Fruit fly (Drosophila melanogaster) whole organism, embryonic: ENCODE measurements around the gene SLC22A.
A peak's percentile ranks its signal among the peaks of the same experiment; 100 is the strongest.

Source experiments
- Ada2b ChIP-seq: fragments of 200-800 bp; sonication (Bioruptor generic); IDR thresholded peaks from 2 replicates; pipeline ENCODE4 v1.3.6; 2022; ENCODE audit warnings: missing biosample characterization, missing genetic modification characterization
- Adf1 ChIP-seq: fragments of 200-800 bp; sonication (Bioruptor generic); IDR thresholded peaks from 2 replicates; pipeline ENCODE4 v1.3.6; 2022; ENCODE audit warnings: missing biosample characterization, missing genetic modification characterization
- Awh ChIP-seq: fragments of 200-800 bp; sonication (Bioruptor generic); IDR thresholded peaks from 2 replicates; pipeline ENCODE4, ENCODE4 v1.3.6; 2022; ENCODE audit warnings: missing biosample characterization, missing genetic modification characterization
- CG11560 ChIP-seq: fragments of 200-800 bp; sonication (Bioruptor generic); IDR thresholded peaks from 3 replicates; pipeline ENCODE4 v1.3.6; 2022; ENCODE audit warnings: missing biosample characterization, missing genetic modification characterization
- CG12769 ChIP-seq: fragments of 200-800 bp; sonication (Bioruptor generic); optimal IDR thresholded peaks from 2 replicates; lab custom pipeline; 2019; ENCODE audit warnings: missing biosample characterization, mild to moderate bottlenecking, missing genetic modification characterization, moderate library complexity
- CG13296 ChIP-seq: fragments of 200-800 bp; sonication (Bioruptor generic); optimal IDR thresholded peaks from 3 replicates; lab custom pipeline; 2018; ENCODE audit warnings: missing biosample characterization, mild to moderate bottlenecking, missing genetic modification characterization
- CG13424 ChIP-seq: fragments of 200-800 bp; sonication (Bioruptor generic); optimal IDR thresholded peaks from 2 replicates; lab custom pipeline; 2019; ENCODE audit warnings: missing biosample characterization, mild to moderate bottlenecking, missing genetic modification characterization, moderate library complexity
- CG13624 ChIP-seq: fragments of 200-800 bp; sonication (Bioruptor generic); optimal IDR thresholded peaks from 2 replicates; lab custom pipeline; 2016; ENCODE audit warnings: missing biosample characterization, missing genetic modification characterization
- CG14441 ChIP-seq: fragments of 200-800 bp; sonication (Bioruptor generic); IDR thresholded peaks from 2 replicates; pipeline ENCODE4 v1.3.6; 2022; ENCODE audit warnings: missing biosample characterization, missing genetic modification characterization
- CG17612 ChIP-seq: fragments of 200-800 bp; sonication (Bioruptor generic); IDR thresholded peaks from 2 replicates; pipeline ENCODE4 v1.3.6; 2022; ENCODE audit warnings: missing biosample characterization, missing genetic modification characterization
- CG1792 ChIP-seq: fragments of 200-800 bp; sonication (Bioruptor generic); optimal IDR thresholded peaks from 2 replicates; lab custom pipeline; 2016; ENCODE audit warnings: missing biosample characterization, missing genetic modification characterization
- CG2120 ChIP-seq: fragments of 200-800 bp; sonication (Bioruptor generic); optimal IDR thresholded peaks from 3 replicates; lab custom pipeline; 2016; ENCODE audit warnings: missing biosample characterization, missing genetic modification characterization
- CG2889 ChIP-seq: fragments of 200-800 bp; sonication (Bioruptor generic); IDR thresholded peaks from 3 replicates; pipeline ENCODE4 v1.3.6; 2022; ENCODE audit warnings: missing biosample characterization, missing genetic modification characterization
- CG32767 ChIP-seq: fragments of 200-800 bp; sonication (Bioruptor generic); IDR thresholded peaks from 2 replicates; pipeline ENCODE4 v1.3.6; 2022; ENCODE audit warnings: missing biosample characterization, missing genetic modification characterization
- CG3847 ChIP-seq: fragments of 200-800 bp; sonication (Bioruptor generic); IDR thresholded peaks from 2 replicates; pipeline ENCODE4 v1.3.6; 2022; ENCODE audit warnings: missing biosample characterization, missing genetic modification characterization
- CG6175 ChIP-seq: fragments of 200-800 bp; sonication (Bioruptor generic); IDR thresholded peaks from 3 replicates; pipeline ENCODE4 v1.3.6; 2022; ENCODE audit warnings: missing biosample characterization, missing genetic modification characterization
- CG6689 ChIP-seq: fragments of 200-800 bp; sonication (Bioruptor generic); IDR thresholded peaks from 2 replicates; pipeline ENCODE4 v1.3.6; 2022; ENCODE audit warnings: missing biosample characterization, missing genetic modification characterization
- CG6854 ChIP-seq: fragments of 200-800 bp; sonication (Bioruptor generic); optimal IDR thresholded peaks from 3 replicates; lab custom pipeline; 2017; ENCODE audit warnings: missing biosample characterization, mild to moderate bottlenecking, missing genetic modification characterization
- CG8924 ChIP-seq: fragments of 200-800 bp; optimal IDR thresholded peaks from 3 replicates; lab custom pipeline; 2019; ENCODE audit warnings: missing biosample characterization, mild to moderate bottlenecking, missing genetic modification characterization, moderate library complexity
- CHES-1-like ChIP-seq: fragments of 200-800 bp; sonication (Bioruptor generic); optimal IDR thresholded peaks from 2 replicates; lab custom pipeline; 2016; ENCODE audit warnings: missing biosample characterization, missing genetic modification characterization
- Chrac-16 ChIP-seq: fragments of 200-800 bp; sonication (Bioruptor generic); optimal IDR thresholded peaks from 3 replicates; lab custom pipeline; 2016; ENCODE audit warnings: missing biosample characterization, missing genetic modification characterization
- Deaf1 ChIP-seq: fragments of 200-800 bp; optimal IDR thresholded peaks from 3 replicates; lab custom pipeline; 2019; ENCODE audit warnings: missing biosample characterization, mild to moderate bottlenecking, missing genetic modification characterization, moderate library complexity
- Ets65A ChIP-seq: fragments of 200-800 bp; sonication (Bioruptor generic); peaks from one replicate; lab custom pipeline; 2016; ENCODE audit warnings: missing biosample characterization, missing genetic modification characterization
- GATAe ChIP-seq: fragments of 200-800 bp; sonication (Bioruptor generic); conservative IDR thresholded peaks from 2 replicates; pipeline ENCODE4 v1.3.6; 2022; ENCODE audit warnings: missing biosample characterization, missing genetic modification characterization
- HmgZ ChIP-seq: fragments of 200-800 bp; sonication (Bioruptor generic); optimal IDR thresholded peaks from 2 replicates; lab custom pipeline; 2018; ENCODE audit warnings: missing biosample characterization, mild to moderate bottlenecking, missing genetic modification characterization
- Hr78 ChIP-seq, 2 experiments: fragments of 200-800 bp in 1 of 2; fragments of >200 bp in 1 of 2; sonication (Bioruptor generic) in 1 of 2; optimal IDR thresholded peaks; 2 replicates each; lab custom pipeline; 2017 to 2019; ENCODE audit warnings: missing biosample characterization in 2 of 2, missing genetic modification characterization in 2 of 2, mild to moderate bottlenecking in 1 of 2, moderate library complexity in 1 of 2
- Med ChIP-seq: fragments of 200-800 bp; sonication (Bioruptor generic); peaks from one replicate; lab custom pipeline; 2016; ENCODE audit warnings: missing biosample characterization, missing genetic modification characterization, mild to moderate bottlenecking, inconsistent platforms, moderate library complexity
- Mes4 ChIP-seq: fragments of 200-800 bp; sonication (Bioruptor generic); optimal IDR thresholded peaks from 2 replicates; lab custom pipeline; 2016; ENCODE audit warnings: missing biosample characterization, missing genetic modification characterization
- Nf-YB ChIP-seq: fragments of 200-800 bp; sonication (Bioruptor generic); optimal IDR thresholded peaks from 3 replicates; lab custom pipeline; 2019; ENCODE audit warnings: missing biosample characterization, mild to moderate bottlenecking, missing genetic modification characterization, moderate library complexity
- Pdp1 ChIP-seq, 2 experiments: fragments of 200-800 bp; sonication (Bioruptor generic); optimal IDR thresholded peaks; 3 replicates each; lab custom pipeline; 2016; ENCODE audit warnings: missing biosample characterization in 2 of 2, missing genetic modification characterization in 2 of 2, mild to moderate bottlenecking in 1 of 2, moderate library complexity in 1 of 2
- Sin3A ChIP-seq: fragments of >200 bp; optimal IDR thresholded peaks from 2 replicates; lab custom pipeline; 2018
- Trl ChIP-seq, 3 experiments: fragments of >200 bp in 2 of 3; fragments of 200-800 bp in 1 of 3; sonication (Bioruptor generic) in 1 of 3; optimal IDR thresholded peaks; 2 replicates in 1 of 3; 3 replicates in 2 of 3; lab custom pipeline; 2016 to 2017; ENCODE audit warnings: missing biosample characterization in 1 of 3, missing genetic modification characterization in 1 of 3
- abd-A ChIP-seq: fragments of 200-800 bp; sonication (Bioruptor generic); optimal IDR thresholded peaks from 3 replicates; lab custom pipeline; 2019; ENCODE audit warnings: missing biosample characterization, mild to moderate bottlenecking, missing genetic modification characterization, moderate library complexity
- ash1 ChIP-seq: fragments of 200-800 bp; sonication (Bioruptor generic); optimal IDR thresholded peaks from 2 replicates; lab custom pipeline; 2018; ENCODE audit warnings: missing biosample characterization, mild to moderate bottlenecking, missing genetic modification characterization
- az2 ChIP-seq: fragments of 200-800 bp; sonication (Bioruptor generic); optimal IDR thresholded peaks from 3 replicates; lab custom pipeline; 2016; ENCODE audit warnings: missing biosample characterization, missing genetic modification characterization
- bbx ChIP-seq: fragments of 200-800 bp; sonication (Bioruptor generic); IDR thresholded peaks from 2 replicates; pipeline ENCODE4 v1.3.6; 2022; ENCODE audit warnings: missing biosample characterization, missing genetic modification characterization; ENCODE audit not compliant: partially characterized antibody
- chinmo ChIP-seq: fragments of 200-800 bp; sonication (Bioruptor generic); IDR thresholded peaks from 4 replicates; pipeline ENCODE4 v1.3.6; 2022; ENCODE audit warnings: missing biosample characterization, missing genetic modification characterization; ENCODE audit not compliant: partially characterized antibody
- dati ChIP-seq: fragments of 200-800 bp; sonication (Bioruptor generic); IDR thresholded peaks from 2 replicates; pipeline ENCODE4 v1.3.6; 2022; ENCODE audit warnings: missing biosample characterization, missing genetic modification characterization
- dysf ChIP-seq: fragments of 200-800 bp; sonication (Bioruptor generic); IDR thresholded peaks from 3 replicates; pipeline ENCODE4 v1.3.6; 2022; ENCODE audit warnings: missing biosample characterization, missing genetic modification characterization
- fd102C ChIP-seq: fragments of 200-800 bp; sonication (Bioruptor generic); optimal IDR thresholded peaks from 2 replicates; lab custom pipeline; 2018; ENCODE audit warnings: missing biosample characterization, mild to moderate bottlenecking, missing genetic modification characterization, moderate library complexity
- fd64A ChIP-seq: fragments of 200-800 bp; sonication (Bioruptor generic); optimal IDR thresholded peaks from 3 replicates; lab custom pipeline; 2018; ENCODE audit warnings: missing biosample characterization, mild to moderate bottlenecking, missing genetic modification characterization
- grn ChIP-seq: fragments of 200-800 bp; sonication (Bioruptor generic); optimal IDR thresholded peaks from 3 replicates; lab custom pipeline; 2017; ENCODE audit warnings: missing biosample characterization, missing genetic modification characterization
- luna ChIP-seq: fragments of 200-800 bp; sonication (Bioruptor generic); optimal IDR thresholded peaks from 2 replicates; lab custom pipeline; 2016; ENCODE audit warnings: missing biosample characterization, missing genetic modification characterization
- mirr ChIP-seq: fragments of 200-800 bp; sonication (Bioruptor generic); optimal IDR thresholded peaks from 3 replicates; lab custom pipeline; 2018; ENCODE audit warnings: missing biosample characterization, mild to moderate bottlenecking, missing genetic modification characterization
- odd ChIP-seq: fragments of 200-800 bp; sonication (Bioruptor generic); optimal IDR thresholded peaks from 2 replicates; lab custom pipeline; 2017; ENCODE audit warnings: missing biosample characterization, mild to moderate bottlenecking, missing genetic modification characterization
- psq ChIP-seq: fragments of 200-800 bp; sonication (Bioruptor generic); optimal IDR thresholded peaks from 2 replicates; lab custom pipeline; 2017; ENCODE audit warnings: missing biosample characterization, missing genetic modification characterization
- salm ChIP-seq: fragments of 200-800 bp; sonication (Bioruptor generic); optimal IDR thresholded peaks from 2 replicates; lab custom pipeline; 2018; ENCODE audit warnings: missing biosample characterization, mild to moderate bottlenecking, missing genetic modification characterization
- slbo ChIP-seq: fragments of 200-800 bp; sonication (Bioruptor generic); IDR thresholded peaks from 2 replicates; pipeline ENCODE4 v1.3.6; 2022; ENCODE audit warnings: missing biosample characterization, missing genetic modification characterization
- zen2 ChIP-seq: fragments of 200-800 bp; sonication (Bioruptor generic); IDR thresholded peaks from 3 replicates; pipeline ENCODE4 v1.3.6; 2022; ENCODE audit warnings: missing biosample characterization, missing genetic modification characterization; ENCODE audit not compliant: partially characterized antibody
- zfh1 ChIP-seq: fragments of 200-800 bp; sonication (Bioruptor generic); IDR thresholded peaks from 3 replicates; pipeline ENCODE4 v1.3.6; 2022; ENCODE audit warnings: missing biosample characterization, missing genetic modification characterization

SLC22A gene

dm6 chr3L:21963293-21963692, 28.8 kb downstream of the SLC22A start:
- peak; percentile 75 for TF ChIP-seq Ets65A
- peak in 1 of 2 experiments; percentile 77 for TF ChIP-seq Hr78 (GFP tag; optimal IDR thresholded peaks at IDR 0.05; lab: Kevin White, UChicago)
- TF ChIP-seq CG3847 (GFP tag; lab: Robert Waterston, UW), result 0 out of 2 replicates have a peak, but pooled peaks have one; percentile 24
- TF ChIP-seq Nf-YB (GFP tag; lab: Kevin White, UChicago), result no peak

- TF ChIP-seq Ada2b (GFP tag; lab: Robert Waterston, UW) (no peak), CG13424 (tag; lab: Kevin White, UChicago) (no peak), dysf (GFP tag; lab: Robert Waterston, UW) (no peak), odd (GFP tag; lab: Kevin White, UChicago) (no peak), CG6175 (GFP tag; lab: Robert Waterston, UW) (peak; percentile 31; the same call in 1 of the 3 replicates), CG6854 (GFP tag; lab: Kevin White, UChicago) (no peak), Trl (optimal IDR thresholded peaks at IDR 0.05; lab: Kevin White, UChicago) (peak; percentile 1 to 14), Trl (GFP tag; optimal IDR thresholded peaks at IDR 0.05; lab: Kevin White, UChicago) (no peak), CHES-1-like (GFP tag; lab: Kevin White, UChicago) (no peak), CG12769 (tag; lab: Kevin White, UChicago) (no peak), bbx (GFP tag; lab: Robert Waterston, UW) (no peak), az2 (GFP tag; lab: Kevin White, UChicago) (no peak), GATAe (GFP tag; lab: Robert Waterston, UW) (peak; percentile 60; the same call in 1 of the 2 replicates), CG17612 (no peak), ash1 (GFP tag; lab: Kevin White, UChicago) (no peak), salm (tag; lab: Kevin White, UChicago) (no peak), CG8924 (tag; lab: Kevin White, UChicago) (no peak), psq (GFP tag; lab: Kevin White, UChicago) (no peak), zfh1 (GFP tag; lab: Robert Waterston, UW) (no peak), zen2 (GFP tag; lab: Robert Waterston, UW) (no peak), chinmo (GFP tag; lab: Robert Waterston, UW) (peak; percentile 68; the same call in 1 of the 4 replicates), CG2889 (GFP tag; lab: Robert Waterston, UW) (0 out of 3 replicates have a peak, but pooled peaks have one; percentile 12), Adf1 (GFP tag; lab: Robert Waterston, UW) (no peak), Deaf1 (tag; lab: Kevin White, UChicago) (peak; percentile 37), Med (GFP tag; lab: Kevin White, UChicago) (peak; percentile 40), HmgZ (tag; lab: Kevin White, UChicago) (peak; percentile 28), CG14441 (GFP tag; lab: Robert Waterston, UW) (no peak), Mes4 (GFP tag; lab: Kevin White, UChicago) (no peak), Hr78 (GFP tag; optimal IDR thresholded peaks at IDR 0.05; lab: Kevin White, UChicago) (peak in 1 of 2 experiments; percentile 70), CG13296 (GFP tag; lab: Kevin White, UChicago) (no peak), CG1792 (no peak), Sin3A (lab: Kevin White, UChicago) (no peak), Awh (GFP tag; lab: Robert Waterston, UW) (no peak), dati (no peak), abd-A (tag; lab: Kevin White, UChicago) (no peak), grn (GFP tag; lab: Kevin White, UChicago) (peak; percentile 63), fd64A (GFP tag; lab: Kevin White, UChicago) (no peak), luna (GFP tag; lab: Kevin White, UChicago) (no peak), CG32767 (GFP tag; lab: Robert Waterston, UW) (no peak), Chrac-16 (GFP tag; lab: Kevin White, UChicago) (no peak), CG2120 (no peak), fd102C (GFP tag; lab: Kevin White, UChicago) (no peak), CG11560 (no peak), CG13624 (GFP tag; lab: Kevin White, UChicago) (no peak), slbo (GFP tag; lab: Robert Waterston, UW) (no peak), Pdp1 (GFP tag; optimal IDR thresholded peaks at IDR 0.05; lab: Kevin White, UChicago) (no peak), mirr (peak; percentile 83), CG6689 (no peak)
Observed at dm6 chr3L:21971735-21972134, 37.2 kb downstream of the SLC22A start, which contains the start of gene P5CS. TSS of gene P5CS (plus strand) at chr3L:21972002.
